Fruit fly (Drosophila melanogaster) whole organism, embryonic: Measurements from ENCODE around the gene CG11608.

Source experiments
- CG10543 ChIP-seq: fragments of 200-800 bp; sonication (Bioruptor generic); optimal IDR thresholded peaks from 3 replicates; lab custom pipeline; 2017; ENCODE audit warnings: missing biosample characterization, mild to moderate bottlenecking, missing genetic modification characterization, moderate library complexity
- CG10979 ChIP-seq: fragments of 200-800 bp; sonication (Bioruptor generic); optimal IDR thresholded peaks from 2 replicates; lab custom pipeline; 2018; ENCODE audit warnings: missing biosample characterization, mild to moderate bottlenecking, missing genetic modification characterization, moderate library complexity
- CG11695 ChIP-seq: fragments of 200-800 bp; sonication (Bioruptor generic); IDR thresholded peaks from 3 replicates; pipeline ENCODE4 v1.3.6; 2022; ENCODE audit warnings: missing biosample characterization, missing genetic modification characterization
- CG12769 ChIP-seq: fragments of 200-800 bp; sonication (Bioruptor generic); optimal IDR thresholded peaks from 2 replicates; lab custom pipeline; 2019; ENCODE audit warnings: missing biosample characterization, mild to moderate bottlenecking, missing genetic modification characterization, moderate library complexity
- CG13123 ChIP-seq: fragments of 200-800 bp; sonication (Bioruptor generic); optimal IDR thresholded peaks from 2 replicates; lab custom pipeline; 2016; ENCODE audit warnings: missing biosample characterization, missing genetic modification characterization
- CG15601 ChIP-seq: fragments of 200-800 bp; sonication (Bioruptor generic); optimal IDR thresholded peaks from 3 replicates; lab custom pipeline; 2019; ENCODE audit warnings: missing biosample characterization, mild to moderate bottlenecking, missing genetic modification characterization, moderate library complexity
- CG16815 ChIP-seq: fragments of 200-800 bp; sonication (Bioruptor generic); optimal IDR thresholded peaks from 3 replicates; lab custom pipeline; 2017; ENCODE audit warnings: missing biosample characterization, mild to moderate bottlenecking, missing genetic modification characterization
- CG17829 ChIP-seq: fragments of 200-800 bp; optimal IDR thresholded peaks from 2 replicates; lab custom pipeline; 2019; ENCODE audit warnings: missing biosample characterization, mild to moderate bottlenecking, missing genetic modification characterization, moderate library complexity
- CG18011 ChIP-seq: fragments of 200-800 bp; sonication (Bioruptor generic); optimal IDR thresholded peaks from 2 replicates; lab custom pipeline; 2017; ENCODE audit warnings: missing biosample characterization, missing genetic modification characterization, mild to moderate bottlenecking, moderate library complexity, missing genotype
- CG3163 ChIP-seq: fragments of 200-800 bp; sonication (Bioruptor generic); optimal IDR thresholded peaks from 3 replicates; lab custom pipeline; 2016; ENCODE audit warnings: missing biosample characterization, missing genetic modification characterization
- CG3407 ChIP-seq: fragments of 200-800 bp; sonication (Bioruptor generic); optimal IDR thresholded peaks from 2 replicates; lab custom pipeline; 2018; ENCODE audit warnings: missing biosample characterization, mild to moderate bottlenecking, missing genetic modification characterization
- CG34376 ChIP-seq: fragments of 200-800 bp; sonication (Bioruptor generic); optimal IDR thresholded peaks from 2 replicates; lab custom pipeline; 2018; ENCODE audit warnings: missing biosample characterization, mild to moderate bottlenecking, missing genetic modification characterization
- CG3838 ChIP-seq: fragments of 200-800 bp; sonication (Bioruptor generic); optimal IDR thresholded peaks from 3 replicates; lab custom pipeline; 2016; ENCODE audit warnings: missing biosample characterization, missing genetic modification characterization
- CG7271 ChIP-seq: fragments of 200-800 bp; sonication (Bioruptor generic); optimal IDR thresholded peaks from 2 replicates; lab custom pipeline; 2018; ENCODE audit warnings: missing biosample characterization, mild to moderate bottlenecking, missing genetic modification characterization, moderate library complexity
- CG7745 ChIP-seq: fragments of 200-800 bp; sonication (Bioruptor generic); optimal IDR thresholded peaks from 2 replicates; lab custom pipeline; 2018; ENCODE audit warnings: missing biosample characterization, mild to moderate bottlenecking, missing genetic modification characterization, moderate library complexity
- CG7928 ChIP-seq: fragments of 200-800 bp; sonication (Bioruptor generic); optimal IDR thresholded peaks from 2 replicates; lab custom pipeline; 2017; ENCODE audit warnings: missing biosample characterization, mild to moderate bottlenecking, missing genetic modification characterization
- CG8089 ChIP-seq: fragments of 200-800 bp; sonication (Bioruptor generic); optimal IDR thresholded peaks from 3 replicates; lab custom pipeline; 2016; ENCODE audit warnings: missing biosample characterization, missing genetic modification characterization
- Eip74EF ChIP-seq, 2 experiments: fragments of 200-800 bp in 1 of 2; fragments of >200 bp in 1 of 2; sonication (Bioruptor generic) in 1 of 2; optimal IDR thresholded peaks; 2 replicates each; lab custom pipeline; 2017 to 2019; ENCODE audit warnings: missing biosample characterization in 2 of 2, missing genetic modification characterization in 2 of 2, mild to moderate bottlenecking in 1 of 2, moderate library complexity in 1 of 2
- Ets97D ChIP-seq: fragments of 200-800 bp; sonication (Bioruptor generic); optimal IDR thresholded peaks from 3 replicates; lab custom pipeline; 2016; ENCODE audit warnings: missing biosample characterization, missing genetic modification characterization
- Hr39 ChIP-seq: fragments of >200 bp; optimal IDR thresholded peaks from 2 replicates; lab custom pipeline; 2017
- Hr78 ChIP-seq, 2 experiments: fragments of 200-800 bp in 1 of 2; fragments of >200 bp in 1 of 2; sonication (Bioruptor generic) in 1 of 2; optimal IDR thresholded peaks; 2 replicates each; lab custom pipeline; 2017 to 2019; ENCODE audit warnings: missing biosample characterization in 2 of 2, missing genetic modification characterization in 2 of 2, mild to moderate bottlenecking in 1 of 2, moderate library complexity in 1 of 2
- Lim3 ChIP-seq: fragments of 200-800 bp; sonication (Bioruptor generic); IDR thresholded peaks from 2 replicates; pipeline ENCODE4 v1.3.6; 2022; ENCODE audit warnings: missing biosample characterization, missing genetic modification characterization
- MBD-R2 ChIP-seq: fragments of 200-800 bp; sonication (Bioruptor generic); IDR thresholded peaks from 2 replicates; pipeline ENCODE4 v1.3.6; 2022; ENCODE audit warnings: missing biosample characterization, missing genetic modification characterization
- MESR4 ChIP-seq: fragments of 200-800 bp; sonication (Bioruptor generic); optimal IDR thresholded peaks from 2 replicates; lab custom pipeline; 2018; ENCODE audit warnings: missing biosample characterization, mild to moderate bottlenecking, missing genetic modification characterization, moderate library complexity
- Med ChIP-seq: fragments of 200-800 bp; sonication (Bioruptor generic); peaks from one replicate; lab custom pipeline; 2016; ENCODE audit warnings: missing biosample characterization, missing genetic modification characterization, mild to moderate bottlenecking, inconsistent platforms, moderate library complexity
- PHDP ChIP-seq: fragments of 200-800 bp; sonication (Bioruptor generic); optimal IDR thresholded peaks from 3 replicates; lab custom pipeline; 2018; ENCODE audit warnings: missing biosample characterization, mild to moderate bottlenecking, missing genetic modification characterization, moderate library complexity
- Ptx1 ChIP-seq: fragments of 200-800 bp; sonication (Bioruptor generic); IDR thresholded peaks from 2 replicates; pipeline ENCODE4 v1.3.6; 2022; ENCODE audit warnings: missing biosample characterization, missing genetic modification characterization
- ash1 ChIP-seq: fragments of 200-800 bp; sonication (Bioruptor generic); optimal IDR thresholded peaks from 2 replicates; lab custom pipeline; 2018; ENCODE audit warnings: missing biosample characterization, mild to moderate bottlenecking, missing genetic modification characterization
- dysf ChIP-seq: fragments of 200-800 bp; sonication (Bioruptor generic); IDR thresholded peaks from 3 replicates; pipeline ENCODE4 v1.3.6; 2022; ENCODE audit warnings: missing biosample characterization, missing genetic modification characterization
- gsb ChIP-seq: fragments of 200-800 bp; sonication (Bioruptor generic); IDR thresholded peaks from 2 replicates; pipeline ENCODE4 v1.3.6; 2022; ENCODE audit warnings: missing biosample characterization, missing genetic modification characterization
- jigr1 ChIP-seq: fragments of 200-800 bp; sonication (Bioruptor generic); IDR thresholded peaks from 3 replicates; pipeline ENCODE4 v1.3.6; 2022; ENCODE audit warnings: missing biosample characterization, missing genetic modification characterization
- jumu ChIP-seq: fragments of 200-800 bp; sonication (Bioruptor generic); optimal IDR thresholded peaks from 3 replicates; lab custom pipeline; 2016; ENCODE audit warnings: missing biosample characterization, missing genetic modification characterization
- luna ChIP-seq: fragments of 200-800 bp; sonication (Bioruptor generic); optimal IDR thresholded peaks from 2 replicates; lab custom pipeline; 2016; ENCODE audit warnings: missing biosample characterization, missing genetic modification characterization
- nau ChIP-seq: fragments of 200-800 bp; sonication (Bioruptor generic); optimal IDR thresholded peaks from 3 replicates; lab custom pipeline; 2017; ENCODE audit warnings: missing biosample characterization, mild to moderate bottlenecking, missing genetic modification characterization, missing genetic modification reagents
- sens ChIP-seq: fragments of 200-800 bp; sonication (Bioruptor generic); peaks from one replicate; lab custom pipeline; 2016; ENCODE audit warnings: missing biosample characterization, missing genetic modification characterization
- sug ChIP-seq: fragments of 200-800 bp; optimal IDR thresholded peaks from 2 replicates; lab custom pipeline; 2019; ENCODE audit warnings: missing biosample characterization, mild to moderate bottlenecking, missing genetic modification characterization, moderate library complexity
- trem ChIP-seq: fragments of 200-800 bp; optimal IDR thresholded peaks from 3 replicates; lab custom pipeline; 2019; ENCODE audit warnings: missing biosample characterization, mild to moderate bottlenecking, missing genetic modification characterization, moderate library complexity
- ttk ChIP-seq: fragments of 200-800 bp; sonication (Bioruptor generic); IDR thresholded peaks from 2 replicates; pipeline ENCODE4 v2.1.2; 2022; ENCODE audit warnings: missing biosample characterization, missing genetic modification characterization
- tup ChIP-seq: fragments of 200-800 bp; sonication (Bioruptor generic); optimal IDR thresholded peaks from 2 replicates; lab custom pipeline; 2016; ENCODE audit warnings: missing biosample characterization, mild to moderate bottlenecking, missing genetic modification characterization, moderate library complexity
- zen2 ChIP-seq: fragments of 200-800 bp; sonication (Bioruptor generic); IDR thresholded peaks from 3 replicates; pipeline ENCODE4 v1.3.6; 2022; ENCODE audit warnings: missing biosample characterization, missing genetic modification characterization; ENCODE audit not compliant: partially characterized antibody

Gene CG11608

DNA sequence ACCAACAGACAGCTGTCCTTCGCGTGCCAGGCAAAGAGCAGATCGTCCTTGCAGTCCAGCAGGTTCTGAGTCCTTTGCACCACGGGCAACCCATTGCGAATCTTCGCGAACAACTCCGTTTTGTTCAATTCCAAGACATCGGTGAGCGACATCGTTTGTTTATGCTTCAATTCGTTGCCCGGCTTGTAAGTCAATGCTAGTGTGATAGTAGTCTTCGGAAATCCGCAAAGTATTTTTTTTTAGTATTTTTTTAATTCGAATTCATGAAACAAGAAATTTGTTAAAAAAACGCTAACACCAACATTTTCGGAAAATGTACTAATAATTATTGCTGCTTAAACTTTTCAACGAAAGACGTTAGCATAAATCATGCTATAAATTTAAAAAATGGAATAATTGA lies 40.6 kb downstream of the CG11608 start, which contains the start of gene mbo (continued):
- peak; percentile 38 for TF ChIP-seq MESR4
- TF ChIP-seq CG16815: no peak
- peak; percentile 74 for TF ChIP-seq CG15601 (tag; lab: Kevin White, UChicago)
- TF ChIP-seq CG3407 (GFP tag; lab: Kevin White, UChicago): no peak
- TF ChIP-seq PHDP (tag; lab: Kevin White, UChicago): no peak
- TF ChIP-seq CG8089 (GFP tag; lab: Kevin White, UChicago): no peak
- peak; percentile 3 for TF ChIP-seq Med (GFP tag; lab: Kevin White, UChicago)
- TF ChIP-seq Hr39 (lab: Kevin White, UChicago): no peak
- TF ChIP-seq CG10979 (tag; lab: Kevin White, UChicago): no peak
- TF ChIP-seq tup (GFP tag; lab: Kevin White, UChicago): no peak
- TF ChIP-seq CG7271: no peak
- TF ChIP-seq ash1: no peak
- TF ChIP-seq Lim3 (GFP tag; lab: Robert Waterston, UW): no peak
- TF ChIP-seq CG7745: no peak
- no peak for TF ChIP-seq nau
- TF ChIP-seq CG18011 (GFP tag; lab: Kevin White, UChicago): no peak
- TF ChIP-seq MBD-R2 (GFP tag; lab: Robert Waterston, UW): peak; percentile 81
- peak; percentile 34 for TF ChIP-seq trem (tag; lab: Kevin White, UChicago)
- no peak for TF ChIP-seq jigr1 (GFP tag; lab: Robert Waterston, UW)
- TF ChIP-seq CG17829 (tag; lab: Kevin White, UChicago): no peak
- no peak for TF ChIP-seq Ets97D (GFP tag; lab: Kevin White, UChicago)
- no peak for TF ChIP-seq CG3163
- no peak for TF ChIP-seq CG7928
- TF ChIP-seq, all 482 proteins: peak for 12

DNA sequence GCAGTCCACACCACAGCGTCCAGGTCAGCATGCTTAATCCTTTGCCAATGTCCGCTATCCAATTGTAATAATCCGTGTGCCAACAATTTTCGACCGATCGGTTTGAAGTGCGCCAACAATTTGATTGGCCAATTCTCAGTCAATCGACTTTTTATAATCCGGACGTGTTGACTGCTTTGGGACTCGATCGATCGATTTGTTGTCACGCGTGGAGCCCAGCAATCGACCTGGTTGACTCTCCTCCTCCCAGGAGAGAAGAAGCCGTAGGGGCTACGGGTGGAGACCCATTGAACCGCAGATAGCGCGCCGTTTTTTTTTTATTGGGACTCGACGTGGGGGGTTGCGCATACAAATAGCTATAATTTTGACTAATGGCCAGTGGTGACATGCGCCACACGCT lies 43.0 kb downstream of the CG11608 start, which contains the start of gene Cyp313a4:
Cyp313a4 (minus strand) TSS at position 101 of the 400 bp plus-strand sequence.
- no peak for TF ChIP-seq gsb (GFP tag; lab: Robert Waterston, UW)
- TF ChIP-seq dysf (GFP tag; lab: Robert Waterston, UW): no peak
- no peak for TF ChIP-seq CG3838 (GFP tag; lab: Kevin White, UChicago)
- no peak for TF ChIP-seq jumu (GFP tag; lab: Kevin White, UChicago)
- TF ChIP-seq CG13123 (GFP tag; lab: Kevin White, UChicago): no peak
- TF ChIP-seq Ptx1 (GFP tag; lab: Robert Waterston, UW): no peak

DNA sequence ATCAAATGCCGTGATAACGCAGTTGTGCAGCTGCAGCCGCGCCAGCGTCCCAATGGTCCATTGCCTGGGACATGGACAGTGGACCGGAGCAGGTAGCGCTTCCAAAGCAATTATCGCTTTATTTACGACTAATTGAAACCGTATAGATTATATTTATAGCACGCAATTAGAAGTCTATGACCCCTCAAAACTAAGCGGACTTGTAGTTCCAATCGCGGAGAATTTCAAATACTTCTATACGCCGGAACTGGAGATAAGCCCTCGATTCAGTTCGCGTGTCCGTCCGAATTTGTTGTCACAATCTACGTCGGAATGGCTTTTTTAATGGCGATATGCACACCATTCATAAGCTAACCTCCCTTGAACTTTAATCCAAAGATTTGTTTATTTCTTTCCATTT lies 47.0 kb downstream of the CG11608 start:
- no peak for TF ChIP-seq zen2 (GFP tag; lab: Robert Waterston, UW)
- TF ChIP-seq CG11695: 0 out of 3 replicates have a peak, but pooled peaks have one; percentile 14
- TF ChIP-seq CG34376 (GFP tag; lab: Kevin White, UChicago): peak; percentile 72
- no peak for TF ChIP-seq ttk
- TF ChIP-seq CG12769 (tag; lab: Kevin White, UChicago): no peak
- no peak for TF ChIP-seq CG15601 (tag; lab: Kevin White, UChicago)
- peak; percentile 26 for TF ChIP-seq sens
- TF ChIP-seq luna (GFP tag; lab: Kevin White, UChicago): no peak
- peak in 1 of 2 experiments; percentile 7 for TF ChIP-seq Eip74EF (GFP tag; optimal IDR thresholded peaks at IDR 0.05; lab: Kevin White, UChicago)
- TF ChIP-seq Hr78 (GFP tag; optimal IDR thresholded peaks at IDR 0.05; lab: Kevin White, UChicago): peak in 1 of 2 experiments; percentile 37
- TF ChIP-seq CG10543: peak; percentile 36
- peak; percentile 54 for TF ChIP-seq sug
- TF ChIP-seq, all 482 proteins: peak for 7
